Fruit fly (Drosophila melanogaster): ENCODE measurements around the gene nom.

Gene nom

dm6 chr3R:8772591-8772990 is 49.6 kb downstream of the nom start, which contains the start of gene CG13318:
Gene CG13318, minus strand, starts transcription at chr3R:8772691.
- TF ChIP-seq fd96Ca (GFP tag; IDR thresholded peaks at IDR 0.05) (no peak), D1 (tag; optimal IDR thresholded peaks at IDR 0.05) (no peak), Snoo (tag; optimal IDR thresholded peaks at IDR 0.05) (no peak), Ets98B (GFP tag; IDR thresholded peaks at IDR 0.05) (no peak), CG14655 (GFP tag; optimal IDR thresholded peaks at IDR 0.05) (no peak), Pif1A (GFP tag; optimal IDR thresholded peaks at IDR 0.05) (no peak), EcR (GFP tag; optimal IDR thresholded peaks at IDR 0.05) (no peak), rn (GFP tag; IDR thresholded peaks at IDR 0.05) (no peak), CG10348 (GFP tag; IDR thresholded peaks at IDR 0.05) (no peak), CG9948 (tag; optimal IDR thresholded peaks at IDR 0.05) (no peak), Pif1B (GFP tag; optimal IDR thresholded peaks at IDR 0.05) (no peak), CG17806 (tag; optimal IDR thresholded peaks at IDR 0.05) (no peak), CG32121 (GFP tag; IDR thresholded peaks at IDR 0.05) (no peak), CG8159 (tag; optimal IDR thresholded peaks at IDR 0.05) (no peak), CG12605 (GFP tag; IDR thresholded peaks at IDR 0.05) (no peak), CG8301 (tag; optimal IDR thresholded peaks at IDR 0.05) (no peak), CG4496 (GFP tag; IDR thresholded peaks at IDR 0.05) (no peak), gl (tag; optimal IDR thresholded peaks at IDR 0.05) (no peak)

DNA sequence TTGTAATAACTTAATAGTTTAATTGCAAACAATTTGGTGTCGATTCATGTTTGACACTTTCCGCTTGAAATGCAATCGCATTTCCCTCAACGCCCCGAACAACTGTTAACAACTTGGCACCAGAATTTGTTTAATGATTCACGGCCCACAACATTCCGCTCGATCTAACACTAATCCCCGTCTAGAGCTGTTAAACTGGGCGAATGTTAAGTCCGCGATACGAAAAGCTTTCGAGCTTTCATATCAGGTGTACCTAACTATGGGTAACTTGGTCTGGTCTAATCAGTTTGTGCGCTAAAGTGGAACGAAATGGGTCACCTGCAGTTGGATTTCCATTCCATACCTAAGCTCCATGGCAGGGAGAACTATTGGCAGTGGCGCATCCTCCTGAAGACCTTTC is 50.2 kb downstream of the nom start, which contains the start of gene CG34301:
CG34301 (plus strand) TSS at position 301 of the 400 bp plus-strand sequence.
- TF ChIP-seq CG14655 (GFP tag; optimal IDR thresholded peaks at IDR 0.05) = no peak
- TF ChIP-seq fd96Ca (GFP tag; IDR thresholded peaks at IDR 0.05) = no peak
- no peak for TF ChIP-seq Ets98B (GFP tag; IDR thresholded peaks at IDR 0.05)
- no peak for TF ChIP-seq CG10348 (GFP tag; IDR thresholded peaks at IDR 0.05)
- no peak for TF ChIP-seq CG4496 (GFP tag; IDR thresholded peaks at IDR 0.05)
- no peak for TF ChIP-seq CG8159 (tag; optimal IDR thresholded peaks at IDR 0.05)
- TF ChIP-seq CG15710 (tag; optimal IDR thresholded peaks at IDR 0.05) = no peak
- TF ChIP-seq EcR (GFP tag; optimal IDR thresholded peaks at IDR 0.05) = no peak
- TF ChIP-seq rn (GFP tag; IDR thresholded peaks at IDR 0.05) = no peak
- no peak for TF ChIP-seq CG8301 (tag; optimal IDR thresholded peaks at IDR 0.05)
- no peak for TF ChIP-seq CG32121 (GFP tag; IDR thresholded peaks at IDR 0.05)
- no peak for TF ChIP-seq D1 (tag; optimal IDR thresholded peaks at IDR 0.05)
- no peak for TF ChIP-seq Snoo (tag; optimal IDR thresholded peaks at IDR 0.05)
- no peak for TF ChIP-seq CG17806 (tag; optimal IDR thresholded peaks at IDR 0.05)
- no peak for TF ChIP-seq CG13204 (GFP tag; optimal IDR thresholded peaks at IDR 0.05)
- no peak for TF ChIP-seq CG12605 (GFP tag; IDR thresholded peaks at IDR 0.05)
- TF ChIP-seq Pif1B (GFP tag; optimal IDR thresholded peaks at IDR 0.05) = no peak
- no peak for TF ChIP-seq gl (tag; optimal IDR thresholded peaks at IDR 0.05)
- no peak for TF ChIP-seq Pif1A (GFP tag; optimal IDR thresholded peaks at IDR 0.05)
- no peak for TF ChIP-seq CG9948 (tag; optimal IDR thresholded peaks at IDR 0.05)

Data from whole organism, pupa.